Fruit fly (Drosophila melanogaster): Measurements from ENCODE around the gene CG33272.

Gene CG33272

dm6 chr3L:11528397-11528923 lies 18.1 kb upstream of the CG33272 start (continued):
- no peak for TF ChIP-seq pfk (GFP tag; optimal IDR thresholded peaks at IDR 0.05)
- TF ChIP-seq CG17361 (GFP tag; IDR thresholded peaks at IDR 0.05), result no peak
- TF ChIP-seq salm (tag; optimal IDR thresholded peaks at IDR 0.05), result no peak
- TF ChIP-seq onecut (GFP tag; IDR thresholded peaks at IDR 0.05), result no peak
- TF ChIP-seq CG1792 (GFP tag; optimal IDR thresholded peaks at IDR 0.05), result no peak
- no peak for TF ChIP-seq esg (GFP tag; conservative IDR thresholded peaks at IDR 0.05)
- TF ChIP-seq CG10431 (GFP tag; optimal IDR thresholded peaks at IDR 0.05), result no peak
- no peak for TF ChIP-seq Ets65A (GFP tag)
- TF ChIP-seq Trl (optimal IDR thresholded peaks at IDR 0.05), result no peak
- no peak for TF ChIP-seq Trl (GFP tag; optimal IDR thresholded peaks at IDR 0.05)
- TF ChIP-seq dmrt99B (tag; optimal IDR thresholded peaks at IDR 0.05), result no peak
- TF ChIP-seq maf-S (GFP tag; optimal IDR thresholded peaks at IDR 0.05), result no peak
- no peak for TF ChIP-seq Usf (GFP tag; optimal IDR thresholded peaks at IDR 0.05)
- no peak for TF ChIP-seq tna (GFP tag; IDR thresholded peaks at IDR 0.05; ENCODE audit: partially characterized antibody)
- no peak for TF ChIP-seq al (GFP tag; IDR thresholded peaks at IDR 0.05)
- TF ChIP-seq HLHmδ (GFP tag; optimal IDR thresholded peaks at IDR 0.05), result no peak
- no peak for TF ChIP-seq CG17829 (tag; optimal IDR thresholded peaks at IDR 0.05)
- no peak for TF ChIP-seq nom (GFP tag; optimal IDR thresholded peaks at IDR 0.05)
- TF ChIP-seq Deaf1 (tag; optimal IDR thresholded peaks at IDR 0.05), result no peak
- no peak for TF ChIP-seq CG8478 (optimal IDR thresholded peaks at IDR 0.05)
- no peak for TF ChIP-seq Bdp1 (GFP tag; optimal IDR thresholded peaks at IDR 0.05)
- no peak for TF ChIP-seq sc (optimal IDR thresholded peaks at IDR 0.05)
- no peak for TF ChIP-seq sc (GFP tag; optimal IDR thresholded peaks at IDR 0.05)
- no peak for TF ChIP-seq ci (GFP tag; IDR thresholded peaks at IDR 0.05)
- TF ChIP-seq pan (optimal IDR thresholded peaks at IDR 0.05), result no peak
- peak in 1 of 2 experiments; percentile 37 for TF ChIP-seq pan (GFP tag; optimal IDR thresholded peaks at IDR 0.05 in 1 of 2, IDR thresholded peaks at IDR 0.05 in 1 of 2)
- TF ChIP-seq Atf6 (GFP tag; IDR thresholded peaks at IDR 0.05), result peak; percentile 40; the same call in 1 of the 2 replicates
- TF ChIP-seq PHDP (tag; optimal IDR thresholded peaks at IDR 0.05), result peak; percentile 47
- no peak for TF ChIP-seq lmd (GFP tag; IDR thresholded peaks at IDR 0.05)
- TF ChIP-seq Chrac-16 (GFP tag; optimal IDR thresholded peaks at IDR 0.05), result no peak
- TF ChIP-seq CG4282 (GFP tag; optimal IDR thresholded peaks at IDR 0.05), result no peak
- no peak for TF ChIP-seq seq (GFP tag; IDR thresholded peaks at IDR 0.05)
- no peak for TF ChIP-seq CG2199 (GFP tag; IDR thresholded peaks at IDR 0.05)
- no peak for TF ChIP-seq CG1832 (GFP tag; optimal IDR thresholded peaks at IDR 0.05)
- TF ChIP-seq lilli (GFP tag; optimal IDR thresholded peaks at IDR 0.05), result no peak
- TF ChIP-seq vfl (GFP tag; optimal IDR thresholded peaks at IDR 0.05), result no peak
- TF ChIP-seq dmrt11E (tag; optimal IDR thresholded peaks at IDR 0.05), result no peak
- no peak for TF ChIP-seq Neu2 (GFP tag; optimal IDR thresholded peaks at IDR 0.05; ENCODE audit: borderline replicate concordance)
- TF ChIP-seq CG8944 (GFP tag; optimal IDR thresholded peaks at IDR 0.05), result no peak
- no peak for TF ChIP-seq CG11696 (GFP tag; IDR thresholded peaks at IDR 0.05)
- no peak for TF ChIP-seq Oaz (GFP tag; IDR thresholded peaks at IDR 0.05)
- TF ChIP-seq Poxn (GFP tag; IDR thresholded peaks at IDR 0.05), result no peak
- TF ChIP-seq wdn (GFP tag; IDR thresholded peaks at IDR 0.05), result no peak
- TF ChIP-seq ftz-f1 (GFP tag; optimal IDR thresholded peaks at IDR 0.05), result no peak
- no peak for TF ChIP-seq Xrp1 (GFP tag; IDR thresholded peaks at IDR 0.05)
- TF ChIP-seq eve (GFP tag; optimal IDR thresholded peaks at IDR 0.05), result no peak
- no peak for TF ChIP-seq stc (GFP tag; IDR thresholded peaks at IDR 0.05)
- no peak for TF ChIP-seq Dip2 (GFP tag; IDR thresholded peaks at IDR 0.05)
- TF ChIP-seq CG30020 (tag; optimal IDR thresholded peaks at IDR 0.05), result no peak
- no peak for TF ChIP-seq bbx (GFP tag; IDR thresholded peaks at IDR 0.05; ENCODE audit: partially characterized antibody)
- no peak for TF ChIP-seq CG32767 (GFP tag; IDR thresholded peaks at IDR 0.05)
- no peak for TF ChIP-seq Drgx (GFP tag; IDR thresholded peaks at IDR 0.05)
- no peak for TF ChIP-seq CG4707 (GFP tag; optimal IDR thresholded peaks at IDR 0.05)
- TF ChIP-seq CG4360 (GFP tag; IDR thresholded peaks at IDR 0.05), result no peak
